Fruit fly (Drosophila melanogaster) whole organism, prepupa: ENCODE data around the gene ppan.

Experiments used
- CG11762 ChIP-seq: fragments of 200-800 bp; sonication (Bioruptor generic); optimal IDR thresholded peaks from 3 replicates; lab custom pipeline; 2016; ENCODE audit warnings: missing biosample characterization, missing genetic modification characterization; ENCODE audit not compliant: insufficient read depth
- CG1621 ChIP-seq: fragments of 200-800 bp; sonication (Bioruptor generic); optimal IDR thresholded peaks from 3 replicates; lab custom pipeline; 2018; ENCODE audit warnings: missing biosample characterization, mild to moderate bottlenecking, missing genetic modification characterization
- CG7368 ChIP-seq: fragments of 200-800 bp; sonication (Bioruptor generic); optimal IDR thresholded peaks from 3 replicates; lab custom pipeline; 2016; ENCODE audit warnings: missing biosample characterization, missing genetic modification characterization
- Hr39 ChIP-seq: fragments of 200-800 bp; sonication (Bioruptor generic); optimal IDR thresholded peaks from 2 replicates; lab custom pipeline; 2016; ENCODE audit warnings: missing biosample characterization, missing genetic modification characterization
- fd59A ChIP-seq: fragments of 200-800 bp; sonication (Bioruptor generic); optimal IDR thresholded peaks from 2 replicates; lab custom pipeline; 2017; ENCODE audit warnings: missing biosample characterization, mild to moderate bottlenecking, missing genetic modification characterization, missing genetic modification reagents

- TF ChIP-seq fd59A (peak; percentile 5), Hr39 (GFP tag; lab: Kevin White, UChicago) (peak; percentile 70), CG7368 (GFP tag; lab: Kevin White, UChicago) (no peak), CG1621 (tag; lab: Kevin White, UChicago) (no peak), CG11762 (no peak)
Measured at dm6 chr3R:21101453-21102214, 14.4 kb upstream of the ppan start, which contains the start of the genes CG7044 and Tbc1d22.
